Worm (Caenorhabditis elegans): ENCODE results near the gene Y39H10A.1.

DNA sequence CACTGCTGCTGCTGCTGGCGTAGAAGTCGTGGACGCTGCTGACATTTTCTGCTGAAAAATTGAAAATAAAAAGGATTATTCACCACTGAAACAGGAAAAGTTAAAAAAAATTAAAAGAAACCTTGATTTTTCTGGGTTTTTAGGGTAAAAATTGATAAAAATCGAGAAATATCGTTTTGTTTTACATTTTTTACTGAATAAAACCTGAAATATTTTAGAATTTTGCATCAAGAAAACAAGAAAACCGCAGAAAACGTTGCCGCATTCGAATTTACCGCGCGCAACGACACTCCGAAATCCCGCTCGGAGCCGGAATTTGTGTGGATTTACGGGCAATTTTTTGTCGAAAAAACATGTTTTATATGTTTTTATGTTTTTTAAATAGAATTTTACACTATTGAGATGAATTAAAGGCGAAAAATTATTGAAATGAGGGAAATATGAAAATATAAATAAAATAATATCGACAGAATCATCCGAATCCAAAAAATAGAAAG, 7.5 kb upstream of the Y39H10A.1 start, which contains the start of gene chk-1:
- TF ChIP-seq nfya-2 (GFP tag; IDR thresholded peaks at IDR 0.05) (no peak), pha-4 (tag; optimal IDR thresholded peaks at IDR 0.05) (peak; percentile 8), let-526 (GFP tag; IDR thresholded peaks at IDR 0.05) (no peak), mel-28 (tag; optimal IDR thresholded peaks at IDR 0.05; ENCODE audit: borderline replicate concordance) (no peak), attf-3 (GFP tag; conservative IDR thresholded peaks at IDR 0.05) (peak; percentile 98), Y95B8A.8 (GFP tag; IDR thresholded peaks at IDR 0.05) (no peak), Y53F4B.3 (GFP tag; IDR thresholded peaks at IDR 0.05) (no peak), F57A8.1 (GFP tag; optimal IDR thresholded peaks at IDR 0.05) (no peak), mxl-1 (tag; optimal IDR thresholded peaks at IDR 0.05) (no peak), snpc-4 (GFP tag; optimal IDR thresholded peaks at IDR 0.05) (no peak), snpc-4 (tag; optimal IDR thresholded peaks at IDR 0.05) (no peak), unc-62 (GFP tag; optimal IDR thresholded peaks at IDR 0.05) (no peak), nfyb-1 (GFP tag; IDR thresholded peaks at IDR 0.05) (no peak)

Data from whole organism, young adult.